Worm (Caenorhabditis elegans) whole organism, young adult: ENCODE results near the gene rop-1.
A peak's percentile ranks its signal among the peaks of the same experiment; 100 is the strongest.

ENCODE experiments used
- C17E4.6 ChIP-seq: fragments of 200-800 bp; sonication (Bioruptor generic); IDR thresholded peaks from 2 replicates; pipeline ENCODE4 v1.3.6; 2022; ENCODE audit warnings: missing genetic modification reagents, missing genetic modification characterization, missing compliant biosample characterization
- D2030.7 ChIP-seq: fragments of 200-800 bp; sonication (Bioruptor generic); IDR thresholded peaks from 2 replicates; pipeline ENCODE4 v1.3.6; 2022; ENCODE audit warnings: missing genetic modification reagents, missing genetic modification characterization, missing compliant biosample characterization
- F37B4.10 ChIP-seq: fragments of 200-800 bp; sonication (Bioruptor generic); IDR thresholded peaks from 2 replicates; pipeline ENCODE4 v1.3.6; 2022; ENCODE audit warnings: missing genetic modification characterization, missing compliant biosample characterization
- F55B11.4 ChIP-seq: sonication (generic microtip); optimal IDR thresholded peaks from 2 replicates; lab custom pipeline; 2016; ENCODE audit warnings: missing compliant biosample characterization, missing genetic modification characterization, borderline replicate concordance; ENCODE audit not compliant: insufficient read depth
- K11D2.4 ChIP-seq: fragments of 200-800 bp; sonication (Bioruptor generic); IDR thresholded peaks from 2 replicates; pipeline ENCODE4 v1.3.6; 2022; ENCODE audit warnings: missing genetic modification reagents, missing genetic modification characterization, missing compliant biosample characterization
- T07F8.4 ChIP-seq: sonication (generic microtip); optimal IDR thresholded peaks from 2 replicates; lab custom pipeline; 2016; ENCODE audit warnings: mild to moderate bottlenecking, missing genetic modification characterization, moderate library complexity, missing compliant biosample characterization
- Y53G8AR.9 ChIP-seq: fragments of 200-800 bp; sonication (Bioruptor generic); conservative IDR thresholded peaks from 2 replicates; pipeline ENCODE4 v1.3.6; 2022; ENCODE audit warnings: missing genetic modification reagents, missing genetic modification characterization, missing compliant biosample characterization
- Y79H2A.3 ChIP-seq: fragments of 200-800 bp; sonication (Bioruptor generic); conservative IDR thresholded peaks from 2 replicates; pipeline ENCODE4 v1.3.6; 2022; ENCODE audit warnings: missing genetic modification reagents, missing genetic modification characterization, missing compliant biosample characterization
- ZK185.1 ChIP-seq: sonication (generic microtip); optimal IDR thresholded peaks from 2 replicates; lab custom pipeline; 2016; ENCODE audit warnings: mild to moderate bottlenecking, missing genetic modification characterization, missing compliant biosample characterization; ENCODE audit not compliant: poor library complexity, severe bottlenecking
- akir-1 ChIP-seq: fragments of 200-800 bp; sonication (Bioruptor generic); optimal IDR thresholded peaks from 2 replicates; lab custom pipeline; 2018; ENCODE audit warnings: mild to moderate bottlenecking, missing genetic modification characterization, moderate library complexity, missing compliant biosample characterization
- attf-3 ChIP-seq: fragments of 200-800 bp; sonication (Bioruptor generic); conservative IDR thresholded peaks from 2 replicates; pipeline ENCODE4 v1.3.6; 2022; ENCODE audit warnings: missing genetic modification reagents, missing genetic modification characterization, missing compliant biosample characterization
- cebp-1 ChIP-seq, 2 experiments: fragments of 200-800 bp in 1 of 2; sonication (Bioruptor generic) in 1 of 2; sonication (generic microtip) in 1 of 2; IDR thresholded peaks in 1 of 2; optimal IDR thresholded peaks in 1 of 2; 2 replicates each; pipeline versions ENCODE4 v1.3.6 to Lab custom; 2017 to 2022; ENCODE audit warnings: missing compliant biosample characterization in 2 of 2, missing genetic modification characterization in 2 of 2, mild to moderate bottlenecking in 1 of 2, missing genetic modification reagents in 1 of 2, moderate library complexity in 1 of 2
- cebp-2 ChIP-seq: fragments of 200-800 bp; sonication (Bioruptor generic); IDR thresholded peaks from 2 replicates; pipeline ENCODE4 v1.3.6; 2022; ENCODE audit warnings: missing genetic modification characterization, missing compliant biosample characterization
- ceh-27 ChIP-seq: fragments of 200-800 bp; sonication (Bioruptor generic); optimal IDR thresholded peaks from 2 replicates; lab custom pipeline; 2018; ENCODE audit warnings: mild to moderate bottlenecking, missing genetic modification characterization, moderate library complexity, missing compliant biosample characterization
- die-1 ChIP-seq: sonication (generic microtip); optimal IDR thresholded peaks from 2 replicates; lab custom pipeline; 2016; ENCODE audit warnings: missing genotype, mild to moderate bottlenecking, missing genetic modification characterization, missing compliant biosample characterization
- egrh-3 ChIP-seq: fragments of 200-800 bp; sonication (Bioruptor generic); IDR thresholded peaks from 2 replicates; pipeline ENCODE4 v1.3.6; 2022; ENCODE audit warnings: missing genetic modification reagents, missing genetic modification characterization, missing compliant biosample characterization
- hrde-1 ChIP-seq: sonication (generic microtip); optimal IDR thresholded peaks from 2 replicates; lab custom pipeline; 2016; ENCODE audit warnings: missing genetic modification characterization, mild to moderate bottlenecking, missing compliant biosample characterization, moderate library complexity, missing genotype, missing genetic modification reagents, borderline replicate concordance
- hsf-1 ChIP-seq: fragments of 200-800 bp; sonication (Bioruptor generic); IDR thresholded peaks from 2 replicates; pipeline ENCODE4 v1.3.6; 2022; ENCODE audit warnings: missing genetic modification reagents, missing genetic modification characterization, missing compliant biosample characterization
- lag-1 ChIP-seq: fragments of 200-800 bp; sonication (Bioruptor generic); IDR thresholded peaks from 2 replicates; pipeline ENCODE4 v1.3.6; 2022; ENCODE audit warnings: missing genetic modification reagents, missing genetic modification characterization, missing compliant biosample characterization
- lir-1 ChIP-seq: fragments of 200-800 bp; sonication (Bioruptor generic); conservative IDR thresholded peaks from 2 replicates; pipeline ENCODE4 v1.3.6; 2022; ENCODE audit warnings: missing genetic modification reagents, missing genetic modification characterization, missing compliant biosample characterization
- nfyb-1 ChIP-seq: fragments of 200-800 bp; sonication (Bioruptor generic); IDR thresholded peaks from 2 replicates; pipeline ENCODE4 v1.3.6; 2022; ENCODE audit warnings: missing genetic modification reagents, missing genetic modification characterization, missing compliant biosample characterization
- nhr-179 ChIP-seq: sonication (generic microtip); optimal IDR thresholded peaks from 2 replicates; lab custom pipeline; 2016; ENCODE audit warnings: mild to moderate bottlenecking, missing genetic modification characterization, missing compliant biosample characterization
- nhr-80 ChIP-seq: sonication (generic microtip); optimal IDR thresholded peaks from 2 replicates; lab custom pipeline; 2016; ENCODE audit warnings: missing genetic modification characterization, missing compliant biosample characterization
- repo-1 ChIP-seq: sonication (generic microtip); optimal IDR thresholded peaks from 2 replicates; lab custom pipeline; 2017; ENCODE audit warnings: mild to moderate bottlenecking, missing genetic modification characterization, missing compliant biosample characterization
- snpc-1.1 ChIP-seq: sonication (generic microtip); optimal IDR thresholded peaks from 2 replicates; lab custom pipeline; 2017; ENCODE audit warnings: missing genetic modification characterization, mild to moderate bottlenecking, missing compliant biosample characterization, antibody characterized with exemption, moderate library complexity, missing genotype, missing genetic modification reagents; ENCODE audit not compliant: insufficient read depth
- snpc-1.3 ChIP-seq: sonication (generic microtip); optimal IDR thresholded peaks from 2 replicates; lab custom pipeline; 2017; ENCODE audit warnings: missing genetic modification characterization, mild to moderate bottlenecking, missing compliant biosample characterization, antibody characterized with exemption, moderate library complexity, missing genotype, missing genetic modification reagents; ENCODE audit not compliant: insufficient read depth
- tbx-9 ChIP-seq: sonication (generic microtip); optimal IDR thresholded peaks from 2 replicates; lab custom pipeline; 2016; ENCODE audit warnings: borderline replicate concordance, missing genetic modification characterization, inconsistent platforms, missing compliant biosample characterization
- unc-130 ChIP-seq: sonication (generic microtip); optimal IDR thresholded peaks from 2 replicates; lab custom pipeline; 2016; ENCODE audit warnings: missing genetic modification reagents, missing genetic modification characterization, missing compliant biosample characterization

rop-1 gene

ce11 chrV:10227333-10227732, 27.5 kb downstream of the rop-1 start, which contains the start of gene ttr-19:
Gene ttr-19, minus strand, starts transcription at chrV:10227433.
- TF ChIP-seq die-1 (tag; lab: Kevin White, UChicago) = no peak
- TF ChIP-seq snpc-1.1 (tag; lab: Kevin White, UChicago) = no peak
- TF ChIP-seq lir-1 = no peak
- no peak for TF ChIP-seq unc-130 (GFP tag; lab: Kevin White, UChicago)

- TF ChIP-seq snpc-1.3 = no peak
- peak; percentile 45 for TF ChIP-seq nhr-80 (tag; lab: Kevin White, UChicago)
Measured at ce11 chrV:10225610-10226009, 29.2 kb downstream of the rop-1 start, which contains the start of gene daf-36. Gene daf-36, minus strand, starts transcription at chrV:10225710.

- TF ChIP-seq nhr-179 (tag; lab: Kevin White, UChicago) (no peak), K11D2.4 (GFP tag; lab: Robert Waterston, UW) (no peak), nhr-80 (tag; lab: Kevin White, UChicago) (peak; percentile 62), D2030.7 (GFP tag; lab: Robert Waterston, UW) (no peak), nfyb-1 (GFP tag; lab: Robert Waterston, UW) (no peak)
Measured at ce11 chrV:10224619-10225018, 30.2 kb downstream of the rop-1 start.

- TF ChIP-seq egrh-3 (GFP tag; lab: Robert Waterston, UW) = no peak
- no peak for TF ChIP-seq lir-1
- TF ChIP-seq Y53G8AR.9 (GFP tag; lab: Robert Waterston, UW) = no peak
- no peak for TF ChIP-seq die-1 (tag; lab: Kevin White, UChicago)
Measured at ce11 chrV:10222007-10222406, 32.8 kb downstream of the rop-1 start, which contains the start of gene C12D8.20. Gene C12D8.20, plus strand, starts transcription at chrV:10222307.

ce11 chrV:10221317-10221716, 33.5 kb downstream of the rop-1 start, which contains the start of the genes fipr-5 and fipr-9:
Gene fipr-5, minus strand, starts transcription at chrV:10221417.
Gene fipr-9, plus strand, starts transcription at chrV:10221662.
- no peak for TF ChIP-seq lag-1 (GFP tag; lab: Robert Waterston, UW)
- TF ChIP-seq hrde-1 (tag; lab: Kevin White, UChicago) = no peak
- no peak for TF ChIP-seq snpc-1.3
- TF ChIP-seq C17E4.6 (GFP tag; lab: Robert Waterston, UW) = no peak
- TF ChIP-seq akir-1 (GFP tag; lab: Kevin White, UChicago) = no peak
- TF ChIP-seq attf-3 (GFP tag; lab: Robert Waterston, UW) = no peak
- TF ChIP-seq repo-1 (tag; lab: Kevin White, UChicago) = no peak
- no peak for TF ChIP-seq F55B11.4
- no peak for TF ChIP-seq cebp-1 (GFP tag; IDR thresholded peaks at IDR 0.05; lab: Robert Waterston, UW)
- no peak for TF ChIP-seq cebp-1 (tag; optimal IDR thresholded peaks at IDR 0.05; lab: Kevin White, UChicago)
- TF ChIP-seq hsf-1 (GFP tag; lab: Robert Waterston, UW) = no peak
- TF ChIP-seq ZK185.1 (tag; lab: Kevin White, UChicago) = no peak
- TF ChIP-seq Y79H2A.3 (GFP tag; lab: Robert Waterston, UW) = no peak
- TF ChIP-seq tbx-9 (tag; lab: Kevin White, UChicago) = no peak
- no peak for TF ChIP-seq ceh-27 (GFP tag; lab: Kevin White, UChicago)
- TF ChIP-seq T07F8.4 (tag; lab: Kevin White, UChicago) = no peak
- TF ChIP-seq F37B4.10 (GFP tag; lab: Robert Waterston, UW) = no peak
- TF ChIP-seq cebp-2 (GFP tag; lab: Robert Waterston, UW) = no peak
